Worm (Caenorhabditis elegans): ENCODE results near the gene C34B4.2.
"Not testable (repeated sequence)": the region's sequence is repeated elsewhere in the genome, so short reads cannot be mapped to it uniquely, and the experiment has no call there.

The C34B4.2 gene

DNA sequence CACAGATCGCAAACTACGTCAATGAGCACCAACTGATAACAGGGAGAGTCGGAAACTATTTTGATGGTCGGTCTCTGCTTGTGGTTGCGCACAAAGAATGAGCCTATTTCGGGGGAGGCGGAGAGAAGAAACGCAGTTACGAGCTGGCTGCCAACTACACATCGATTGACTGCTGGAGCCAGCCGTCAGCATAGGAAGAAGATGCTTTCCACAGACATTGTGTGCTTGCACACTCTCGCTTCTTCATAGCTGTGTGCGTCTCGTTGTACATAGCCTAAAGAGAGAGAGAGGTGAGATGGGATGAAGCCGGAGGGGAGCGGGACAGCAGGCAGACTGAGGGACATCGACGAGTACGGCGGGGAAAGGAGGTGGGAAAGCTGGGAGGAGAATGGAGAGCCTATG lies 47.6 kb downstream of the C34B4.2 start (continued):
- TF ChIP-seq ztf-1 (GFP tag; conservative IDR thresholded peaks at IDR 0.05), result no peak

DNA sequence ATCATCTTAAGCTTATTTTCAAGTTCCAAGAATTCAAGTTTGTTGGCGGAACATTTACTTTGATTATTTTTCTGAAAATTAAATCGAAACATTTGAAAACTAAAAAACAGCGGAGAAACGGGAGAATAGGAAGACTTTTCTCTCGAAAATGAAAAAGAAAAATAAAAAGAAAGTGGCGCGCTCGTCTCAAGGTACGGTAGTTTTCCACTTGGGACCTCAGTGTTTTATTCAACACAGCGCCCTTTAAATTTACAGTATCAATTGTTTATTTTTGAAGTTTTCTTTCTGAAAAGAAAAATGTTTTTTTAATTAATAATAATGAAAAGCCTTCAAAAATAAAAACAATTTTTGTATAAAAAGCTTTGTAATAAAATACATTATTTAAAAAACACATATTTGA lies 48.6 kb downstream of the C34B4.2 start:
- no peak for TF ChIP-seq egl-27 (tag; optimal IDR thresholded peaks at IDR 0.05)
- TF ChIP-seq lsy-2 (tag; optimal IDR thresholded peaks at IDR 0.05), result peak in 1 of 2 experiments; percentile 72
- no peak for TF ChIP-seq nhr-6 (tag; optimal IDR thresholded peaks at IDR 0.05)
- TF ChIP-seq unc-55 (GFP tag; optimal IDR thresholded peaks at IDR 0.05), result no peak
- TF ChIP-seq nhr-11 (tag; optimal IDR thresholded peaks at IDR 0.05), result no peak

DNA sequence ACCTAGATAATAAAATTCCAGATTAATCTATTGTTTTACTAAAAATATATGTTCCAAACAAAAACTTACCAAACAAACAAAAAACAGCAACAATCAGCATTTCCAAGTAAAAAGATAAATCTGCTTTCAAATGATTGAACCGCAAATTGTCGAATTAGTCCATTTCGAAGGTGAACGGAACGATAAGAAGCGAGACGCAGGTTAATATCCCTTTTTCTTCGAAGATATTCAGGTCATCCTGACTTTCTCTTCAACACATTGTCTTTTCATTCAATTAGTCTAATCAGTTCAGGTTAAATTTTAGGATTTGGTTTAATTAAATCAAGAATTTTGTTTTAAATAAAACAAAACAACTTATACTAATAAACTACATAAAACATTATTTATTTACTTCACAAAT lies 50.5 kb downstream of the C34B4.2 start, which contains the start of gene B0365.9:
TSS of gene B0365.9 (minus strand) at position 186 of the 400 bp plus-strand sequence.
- TF ChIP-seq ceh-16 (tag; optimal IDR thresholded peaks at IDR 0.05), result no peak
- TF ChIP-seq nhr-129 (tag; optimal IDR thresholded peaks at IDR 0.05), result no peak

DNA sequence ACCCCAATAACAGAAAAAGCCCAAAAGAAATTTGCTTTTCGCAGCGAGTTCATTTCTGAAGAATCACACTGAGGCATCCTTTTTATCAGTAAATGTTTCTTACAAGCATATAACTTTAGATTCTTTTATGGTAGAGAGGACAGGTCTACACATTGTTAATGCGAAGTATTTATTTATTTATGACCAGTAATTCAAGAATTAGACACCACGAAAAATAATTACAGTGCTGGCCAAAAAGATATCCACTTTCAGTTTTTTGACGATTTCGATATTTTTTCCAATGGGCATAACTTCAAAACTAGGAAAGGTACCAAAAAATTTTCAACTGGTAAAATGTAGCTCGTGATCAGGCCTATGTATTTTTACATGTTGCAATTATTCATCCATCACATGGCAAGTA lies 51.9 kb downstream of the C34B4.2 start, which contains the start of gene clec-225:
TSS of gene clec-225 (minus strand) at position 101 of the 400 bp plus-strand sequence.
- TF ChIP-seq skn-1, nhr-25, lin-11 (tag; optimal IDR thresholded peaks at IDR 0.05): not testable (repeated sequence)

DNA sequence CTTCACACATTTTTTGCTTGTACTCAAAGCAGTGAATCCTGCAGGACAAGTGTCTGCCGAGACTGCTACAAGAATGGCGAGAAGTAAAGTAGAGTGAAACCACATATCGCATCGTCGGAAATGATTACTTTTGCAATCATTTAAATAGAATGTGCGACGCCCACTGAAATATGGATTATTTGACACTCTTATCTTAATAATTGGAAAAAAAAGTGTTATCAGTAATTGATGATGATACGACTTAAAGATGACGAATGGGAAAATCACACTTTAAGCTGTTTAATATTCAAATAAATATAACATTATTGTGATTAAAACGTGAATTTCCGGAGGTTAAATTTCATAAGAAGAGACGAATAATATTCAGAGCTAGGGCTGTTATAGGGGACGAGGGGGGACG lies 55.1 kb downstream of the C34B4.2 start, which contains the start of gene clec-41:
TSS of gene clec-41 (minus strand) at position 147 of the 400 bp plus-strand sequence.
- TF ChIP-seq C34F6.9 (tag; optimal IDR thresholded peaks at IDR 0.05) (no peak), fos-1 (tag; optimal IDR thresholded peaks at IDR 0.05) (peak; percentile 96)

DNA sequence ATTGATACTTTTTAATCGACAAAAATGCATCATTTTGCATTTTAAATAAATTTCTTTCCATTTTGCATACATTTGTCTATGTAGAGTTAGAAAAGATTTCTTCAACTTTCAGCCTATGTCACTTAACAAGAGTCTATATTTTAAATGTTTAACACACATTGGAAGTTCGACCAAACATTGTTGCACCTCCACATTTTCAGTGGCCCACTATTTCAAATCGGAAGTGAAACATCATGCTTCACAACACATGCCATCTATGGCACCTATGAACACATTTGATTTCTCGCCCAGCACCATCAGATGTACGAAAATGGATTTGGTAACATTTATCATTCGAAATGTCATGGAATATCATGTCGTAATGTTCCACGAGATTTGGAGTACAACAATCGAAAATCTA lies 55.8 kb downstream of the C34B4.2 start, which contains the start of gene dhc-3:
TSS of gene dhc-3 (plus strand) at position 301 of the 400 bp plus-strand sequence.
- no peak for TF ChIP-seq Y55F3AM.14 (GFP tag; optimal IDR thresholded peaks at IDR 0.05)
- TF ChIP-seq skn-1 (tag; optimal IDR thresholded peaks at IDR 0.05), result no peak
- no peak for TF ChIP-seq fos-1 (tag; optimal IDR thresholded peaks at IDR 0.05)
- TF ChIP-seq lin-11 (tag; optimal IDR thresholded peaks at IDR 0.05), result no peak
- TF ChIP-seq unc-55 (GFP tag; optimal IDR thresholded peaks at IDR 0.05), result no peak
- TF ChIP-seq nhr-77 (tag; optimal IDR thresholded peaks at IDR 0.05), result no peak
- TF ChIP-seq R02D3.7 (tag; optimal IDR thresholded peaks at IDR 0.05), result no peak
- TF ChIP-seq sma-9 (GFP tag; optimal IDR thresholded peaks at IDR 0.05), result no peak
- no peak for TF ChIP-seq sma-9 (tag; optimal IDR thresholded peaks at IDR 0.05)
- no peak for TF ChIP-seq nhr-10 (tag; optimal IDR thresholded peaks at IDR 0.05)
- no peak for TF ChIP-seq lsy-2 (tag; optimal IDR thresholded peaks at IDR 0.05)
- no peak for TF ChIP-seq mab-5 (tag; optimal IDR thresholded peaks at IDR 0.05)
- TF ChIP-seq unc-39 (tag; optimal IDR thresholded peaks at IDR 0.05), result no peak
- no peak for TF ChIP-seq nhr-11 (tag; optimal IDR thresholded peaks at IDR 0.05)
- no peak for TF ChIP-seq peb-1 (tag; optimal IDR thresholded peaks at IDR 0.05)
- no peak for TF ChIP-seq sma-3 (GFP tag; optimal IDR thresholded peaks at IDR 0.05)
